Fruit fly (Drosophila melanogaster): ENCODE data around the gene csw.

dm6 chrX:2066259-2066658 lies 27.8 kb upstream of the csw start, which contains the start of gene CG14054:
- TF ChIP-seq CG2202 (tag; optimal IDR thresholded peaks at IDR 0.05) (no peak), dysf (GFP tag; IDR thresholded peaks at IDR 0.05) (no peak), en (GFP tag; optimal IDR thresholded peaks at IDR 0.05) (no peak)

Measured in whole organism, embryonic.